Fruit fly (Drosophila melanogaster) whole organism, prepupa: ENCODE measurements around the gene CG31251.

Source experiments
- Blimp-1 ChIP-seq: fragments of 200-800 bp; sonication (Bioruptor generic); optimal IDR thresholded peaks from 3 replicates; lab custom pipeline; 2017; ENCODE audit warnings: missing biosample characterization, missing genetic modification characterization, mild to moderate bottlenecking, moderate library complexity, missing genetic modification reagents
- CG10631 ChIP-seq: fragments of 200-800 bp; sonication (Bioruptor generic); optimal IDR thresholded peaks from 2 replicates; lab custom pipeline; 2016; ENCODE audit warnings: missing biosample characterization, missing genetic modification characterization
- CG10669 ChIP-seq: fragments of 200-800 bp; sonication (Bioruptor generic); optimal IDR thresholded peaks from 3 replicates; lab custom pipeline; 2018; ENCODE audit warnings: missing biosample characterization, mild to moderate bottlenecking, missing genetic modification characterization, moderate library complexity
- CG11294 ChIP-seq: fragments of 200-800 bp; sonication (Bioruptor generic); IDR thresholded peaks from 2 replicates; pipeline ENCODE4 v1.3.6; 2022; ENCODE audit warnings: missing biosample characterization, missing genetic modification characterization
- CG11762 ChIP-seq: fragments of 200-800 bp; sonication (Bioruptor generic); optimal IDR thresholded peaks from 3 replicates; lab custom pipeline; 2016; ENCODE audit warnings: missing biosample characterization, missing genetic modification characterization; ENCODE audit not compliant: insufficient read depth
- CG11902 ChIP-seq: fragments of 200-800 bp; sonication (Bioruptor generic); optimal IDR thresholded peaks from 3 replicates; lab custom pipeline; 2016; ENCODE audit warnings: missing biosample characterization, missing genetic modification characterization
- CG15336 ChIP-seq: fragments of 200-800 bp; sonication (Bioruptor generic); IDR thresholded peaks from 2 replicates; pipeline ENCODE4 v1.3.6; 2022; ENCODE audit warnings: missing biosample characterization, missing genetic modification characterization
- CG1621 ChIP-seq: fragments of 200-800 bp; sonication (Bioruptor generic); optimal IDR thresholded peaks from 3 replicates; lab custom pipeline; 2018; ENCODE audit warnings: missing biosample characterization, mild to moderate bottlenecking, missing genetic modification characterization
- CG16779 ChIP-seq: fragments of 200-800 bp; sonication (Bioruptor generic); optimal IDR thresholded peaks from 3 replicates; lab custom pipeline; 2017; ENCODE audit warnings: missing biosample characterization, mild to moderate bottlenecking, missing genetic modification characterization
- CG3032 ChIP-seq: fragments of 200-800 bp; optimal IDR thresholded peaks from 2 replicates; lab custom pipeline; 2019; ENCODE audit warnings: missing biosample characterization, mild to moderate bottlenecking, missing genetic modification characterization, moderate library complexity
- CG31627 ChIP-seq: fragments of 200-800 bp; sonication (Bioruptor generic); optimal IDR thresholded peaks from 3 replicates; lab custom pipeline; 2016; ENCODE audit warnings: missing biosample characterization, missing genetic modification characterization
- CG32006 ChIP-seq: fragments of 200-800 bp; sonication (Bioruptor generic); optimal IDR thresholded peaks from 3 replicates; lab custom pipeline; 2017; ENCODE audit warnings: missing biosample characterization, mild to moderate bottlenecking, missing genetic modification characterization
- CG34406 ChIP-seq: fragments of 200-800 bp; sonication (Bioruptor generic); optimal IDR thresholded peaks from 3 replicates; lab custom pipeline; 2016; ENCODE audit warnings: missing biosample characterization, missing genetic modification characterization
- CG3919 ChIP-seq: fragments of 200-800 bp; sonication (Bioruptor generic); optimal IDR thresholded peaks from 3 replicates; lab custom pipeline; 2016; ENCODE audit warnings: missing biosample characterization, missing genetic modification characterization
- CG4318 ChIP-seq: fragments of 200-800 bp; sonication (Bioruptor generic); optimal IDR thresholded peaks from 3 replicates; lab custom pipeline; 2017; ENCODE audit warnings: missing biosample characterization, mild to moderate bottlenecking, missing genetic modification characterization
- CG6276 ChIP-seq: fragments of 200-800 bp; sonication (Bioruptor generic); optimal IDR thresholded peaks from 2 replicates; lab custom pipeline; 2017; ENCODE audit warnings: missing biosample characterization, mild to moderate bottlenecking, missing genetic modification characterization
- CG6854 ChIP-seq: fragments of 200-800 bp; sonication (Bioruptor generic); optimal IDR thresholded peaks from 2 replicates; lab custom pipeline; 2017; ENCODE audit warnings: missing biosample characterization, mild to moderate bottlenecking, missing genetic modification characterization
- CG8119 ChIP-seq: fragments of 200-800 bp; sonication (Bioruptor generic); IDR thresholded peaks from 3 replicates; pipeline ENCODE4 v1.3.6; 2022; ENCODE audit warnings: missing biosample characterization, missing genetic modification characterization
- CG8319 ChIP-seq: fragments of 200-800 bp; sonication (Bioruptor generic); optimal IDR thresholded peaks from 3 replicates; lab custom pipeline; 2016; ENCODE audit warnings: missing biosample characterization, missing genetic modification characterization
- CG8632 ChIP-seq: fragments of 200-800 bp; sonication (Bioruptor generic); optimal IDR thresholded peaks from 3 replicates; lab custom pipeline; 2016; ENCODE audit warnings: missing biosample characterization, missing genetic modification characterization
- Eip75B ChIP-seq: fragments of 200-800 bp; sonication (Bioruptor generic); optimal IDR thresholded peaks from 3 replicates; lab custom pipeline; 2016; ENCODE audit warnings: missing biosample characterization, missing genetic modification characterization
- Eip78C ChIP-seq: fragments of 200-800 bp; sonication (Bioruptor generic); peaks from one replicate; lab custom pipeline; 2016; ENCODE audit warnings: missing biosample characterization, missing genetic modification characterization
- Eip93F ChIP-seq: fragments of 200-800 bp; sonication (Bioruptor generic); optimal IDR thresholded peaks from 2 replicates; lab custom pipeline; 2016; ENCODE audit warnings: missing biosample characterization, mild to moderate bottlenecking, missing genetic modification characterization
- Ets21C ChIP-seq: fragments of 200-800 bp; sonication (Bioruptor generic); optimal IDR thresholded peaks from 3 replicates; lab custom pipeline; 2016; ENCODE audit warnings: missing biosample characterization, missing genetic modification characterization
- Gug ChIP-seq: fragments of 200-800 bp; sonication (Bioruptor generic); IDR thresholded peaks from 2 replicates; pipeline ENCODE4 v1.3.6; 2022; ENCODE audit warnings: missing biosample characterization, missing genetic modification characterization
- Hr38 ChIP-seq: sonication (Bioruptor generic); optimal IDR thresholded peaks from 2 replicates; lab custom pipeline; 2016; ENCODE audit warnings: missing biosample characterization, missing genetic modification characterization
- Hr39 ChIP-seq: fragments of 200-800 bp; sonication (Bioruptor generic); optimal IDR thresholded peaks from 2 replicates; lab custom pipeline; 2016; ENCODE audit warnings: missing biosample characterization, missing genetic modification characterization
- Hr4 ChIP-seq: fragments of 200-800 bp; sonication (Bioruptor generic); optimal IDR thresholded peaks from 3 replicates; lab custom pipeline; 2016; ENCODE audit warnings: missing biosample characterization, missing genetic modification characterization
- Lpt ChIP-seq: fragments of 200-800 bp; sonication (Bioruptor generic); optimal IDR thresholded peaks from 3 replicates; lab custom pipeline; 2016; ENCODE audit warnings: missing biosample characterization, missing genetic modification characterization
- Met ChIP-seq: fragments of 200-800 bp; sonication (Bioruptor generic); optimal IDR thresholded peaks from 3 replicates; lab custom pipeline; 2016; ENCODE audit warnings: missing biosample characterization, missing genetic modification characterization
- Smox ChIP-seq: fragments of 200-800 bp; sonication (Bioruptor generic); optimal IDR thresholded peaks from 3 replicates; lab custom pipeline; 2016; ENCODE audit warnings: missing biosample characterization, missing genetic modification characterization
- Sox102F ChIP-seq: fragments of 200-800 bp; sonication (Bioruptor generic); optimal IDR thresholded peaks from 2 replicates; lab custom pipeline; 2016; ENCODE audit warnings: missing biosample characterization, mild to moderate bottlenecking, missing genetic modification characterization
- Sox15 ChIP-seq: fragments of 200-800 bp; sonication (Bioruptor generic); optimal IDR thresholded peaks from 3 replicates; lab custom pipeline; 2016; ENCODE audit warnings: missing biosample characterization, missing genetic modification characterization
- achi ChIP-seq: fragments of 200-800 bp; sonication (Bioruptor generic); optimal IDR thresholded peaks from 3 replicates; lab custom pipeline; 2016; ENCODE audit warnings: missing biosample characterization, missing genetic modification characterization
- cyc ChIP-seq: fragments of 200-800 bp; sonication (Bioruptor generic); optimal IDR thresholded peaks from 3 replicates; lab custom pipeline; 2016; ENCODE audit warnings: missing biosample characterization, missing genetic modification characterization
- dac ChIP-seq: fragments of 200-800 bp; sonication (Bioruptor generic); optimal IDR thresholded peaks from 2 replicates; lab custom pipeline; 2017; ENCODE audit warnings: missing biosample characterization, mild to moderate bottlenecking, missing genetic modification characterization
- dsx ChIP-seq: fragments of 200-800 bp; optimal IDR thresholded peaks from 3 replicates; lab custom pipeline; 2019; ENCODE audit warnings: missing biosample characterization, mild to moderate bottlenecking, missing genetic modification characterization, moderate library complexity; ENCODE audit not compliant: poor library complexity, severe bottlenecking
- eg ChIP-seq: fragments of 200-800 bp; sonication (Bioruptor generic); IDR thresholded peaks from 3 replicates; pipeline ENCODE4 v1.3.6; 2022; ENCODE audit warnings: missing biosample characterization, missing genetic modification characterization
- esn ChIP-seq: fragments of 200-800 bp; sonication (Bioruptor generic); optimal IDR thresholded peaks from 2 replicates; lab custom pipeline; 2016; ENCODE audit warnings: missing biosample characterization, mild to moderate bottlenecking, missing genetic modification characterization, moderate library complexity
- fd59A ChIP-seq: fragments of 200-800 bp; sonication (Bioruptor generic); optimal IDR thresholded peaks from 2 replicates; lab custom pipeline; 2017; ENCODE audit warnings: missing biosample characterization, mild to moderate bottlenecking, missing genetic modification characterization, missing genetic modification reagents
- fd85E ChIP-seq: fragments of 200-800 bp; sonication (Bioruptor generic); optimal IDR thresholded peaks from 3 replicates; lab custom pipeline; 2016; ENCODE audit warnings: missing biosample characterization, missing genetic modification characterization
- lz ChIP-seq: fragments of 200-800 bp; sonication (Bioruptor generic); optimal IDR thresholded peaks from 3 replicates; lab custom pipeline; 2016; ENCODE audit warnings: missing biosample characterization, missing genetic modification characterization
- net ChIP-seq: fragments of 200-800 bp; sonication (Bioruptor generic); optimal IDR thresholded peaks from 3 replicates; lab custom pipeline; 2016; ENCODE audit warnings: missing biosample characterization, missing genetic modification characterization
- pdm3 ChIP-seq: fragments of 200-800 bp; sonication (Bioruptor generic); optimal IDR thresholded peaks from 3 replicates; lab custom pipeline; 2016; ENCODE audit warnings: missing biosample characterization, missing genetic modification characterization
- salr ChIP-seq, 2 experiments: fragments of 200-800 bp; sonication (Bioruptor generic); optimal IDR thresholded peaks; 3 replicates each; lab custom pipeline; 2016 to 2018; ENCODE audit warnings: missing biosample characterization in 2 of 2, missing genetic modification characterization in 2 of 2, mild to moderate bottlenecking in 1 of 2
- svp ChIP-seq: fragments of 200-800 bp; sonication (Bioruptor generic); peaks from one replicate; lab custom pipeline; 2016; ENCODE audit warnings: missing biosample characterization, missing genetic modification characterization
- topi ChIP-seq: fragments of 200-800 bp; sonication (Bioruptor generic); optimal IDR thresholded peaks from 3 replicates; lab custom pipeline; 2016; ENCODE audit warnings: missing biosample characterization, missing genetic modification characterization

The CG31251 gene

dm6 chr3R:17701971-17702845, 17.5 kb upstream of the CG31251 start (continued):
- peak; percentile 34 for TF ChIP-seq CG16779 (tag; lab: Kevin White, UChicago)
- TF ChIP-seq CG15336 (GFP tag; lab: Robert Waterston, UW), result peak; percentile 47; the same call in 1 of the 2 replicates
- peak; percentile 35; the same call in 1 of the 2 replicates for TF ChIP-seq CG11294
- TF ChIP-seq CG6276 (GFP tag; lab: Kevin White, UChicago), result peak; percentile 3
- TF ChIP-seq svp (GFP tag; lab: Kevin White, UChicago), result peak; percentile 90
- peak; percentile 75 for TF ChIP-seq lz
- peak; percentile 63 for TF ChIP-seq Hr39 (GFP tag; lab: Kevin White, UChicago)
- peak; percentile 34 for TF ChIP-seq CG4318 (GFP tag; lab: Kevin White, UChicago)
- peak; percentile 74 for TF ChIP-seq achi (GFP tag; lab: Kevin White, UChicago)
- peak; percentile 5 for TF ChIP-seq Blimp-1 (GFP tag; lab: Kevin White, UChicago)
- peak; percentile 81 for TF ChIP-seq CG10669 (GFP tag; lab: Kevin White, UChicago)
- peak; percentile 86 for TF ChIP-seq pdm3
- peak; percentile 81 for TF ChIP-seq CG32006
- peak; percentile 52 for TF ChIP-seq CG11762 (GFP tag; lab: Kevin White, UChicago)
- peak; percentile 68 to 69 for TF ChIP-seq salr (GFP tag; optimal IDR thresholded peaks at IDR 0.05; lab: Kevin White, UChicago)
- TF ChIP-seq Gug (GFP tag; lab: Robert Waterston, UW), result no peak
- peak; percentile 62 for TF ChIP-seq Hr4 (GFP tag; lab: Kevin White, UChicago)
- peak; percentile 77 for TF ChIP-seq CG34406 (GFP tag; lab: Kevin White, UChicago)
- TF ChIP-seq Lpt, result no peak
- TF ChIP-seq topi, result peak; percentile 55
- peak; percentile 95 for TF ChIP-seq Eip78C (GFP tag; lab: Kevin White, UChicago)
- no peak for TF ChIP-seq fd85E (GFP tag; lab: Kevin White, UChicago)
- peak; percentile 52 for TF ChIP-seq Ets21C (GFP tag; lab: Kevin White, UChicago)
- peak; percentile 74 for TF ChIP-seq CG8119
- TF ChIP-seq Sox15 (GFP tag; lab: Kevin White, UChicago), result peak; percentile 73
- peak; percentile 70 for TF ChIP-seq Sox102F (GFP tag; lab: Kevin White, UChicago)
- peak; percentile 73 for TF ChIP-seq Smox (GFP tag; lab: Kevin White, UChicago)
- TF ChIP-seq net (GFP tag; lab: Kevin White, UChicago), result peak; percentile 59
- peak; percentile 53; the same call in 1 of the 3 replicates for TF ChIP-seq eg (GFP tag; lab: Robert Waterston, UW)
- peak; percentile 75 for TF ChIP-seq CG31627 (GFP tag; lab: Kevin White, UChicago)
- peak; percentile 84 for TF ChIP-seq CG10631 (GFP tag; lab: Kevin White, UChicago)
- TF ChIP-seq fd59A (GFP tag; lab: Kevin White, UChicago), result peak; percentile 91
- TF ChIP-seq Met (GFP tag; lab: Kevin White, UChicago), result peak; percentile 77
- no peak for TF ChIP-seq dac (GFP tag; lab: Kevin White, UChicago)
- peak; percentile 58 for TF ChIP-seq cyc (GFP tag; lab: Kevin White, UChicago)
- no peak for TF ChIP-seq Hr38 (GFP tag; lab: Kevin White, UChicago)
- peak; percentile 84 for TF ChIP-seq Eip75B (GFP tag; lab: Kevin White, UChicago)
- TF ChIP-seq CG3919 (GFP tag; lab: Kevin White, UChicago), result peak; percentile 49

dm6 chr3R:17701131-17701593, 16.4 kb upstream of the CG31251 start:
- TF ChIP-seq Hr39 (GFP tag; lab: Kevin White, UChicago), result no peak
- TF ChIP-seq CG6854, result peak; percentile 71
- TF ChIP-seq CG6276 (GFP tag; lab: Kevin White, UChicago), result no peak
- no peak for TF ChIP-seq fd85E (GFP tag; lab: Kevin White, UChicago)
- TF ChIP-seq pdm3, result no peak
- TF ChIP-seq CG11762 (GFP tag; lab: Kevin White, UChicago), result no peak
- 0 out of 2 replicates have a peak, but pooled peaks have one; percentile 31 for TF ChIP-seq CG11294
- peak; percentile 8 for TF ChIP-seq CG3032
- TF ChIP-seq CG10669 (GFP tag; lab: Kevin White, UChicago), result no peak
- peak; percentile 12 for TF ChIP-seq CG1621 (tag; lab: Kevin White, UChicago)
- no peak for TF ChIP-seq esn
- TF ChIP-seq eg (GFP tag; lab: Robert Waterston, UW), result no peak
- no peak for TF ChIP-seq lz
- TF ChIP-seq Smox (GFP tag; lab: Kevin White, UChicago), result no peak
- no peak for TF ChIP-seq net (GFP tag; lab: Kevin White, UChicago)
- TF ChIP-seq Gug (GFP tag; lab: Robert Waterston, UW), result no peak
- no peak for TF ChIP-seq CG11902 (GFP tag; lab: Kevin White, UChicago)
- TF ChIP-seq CG8632 (GFP tag; lab: Kevin White, UChicago), result no peak
- peak; percentile 40 for TF ChIP-seq dsx (GFP tag; lab: Kevin White, UChicago)
- no peak for TF ChIP-seq CG8319 (GFP tag; lab: Kevin White, UChicago)
- no peak for TF ChIP-seq Hr38 (GFP tag; lab: Kevin White, UChicago)
- TF ChIP-seq CG15336 (GFP tag; lab: Robert Waterston, UW), result peak; percentile 47; the same call in 1 of the 2 replicates
- TF ChIP-seq Eip93F (GFP tag; lab: Kevin White, UChicago), result peak; percentile 21
